Fruit fly (Drosophila melanogaster) whole organism, embryonic: ENCODE results near the gene Sam-S.

Experiments used
- B-H2 ChIP-seq: fragments of 200-800 bp; sonication (Bioruptor generic); optimal IDR thresholded peaks from 2 replicates; lab custom pipeline; 2018; ENCODE audit warnings: missing biosample characterization, mild to moderate bottlenecking, missing genetic modification characterization
- CG11093 ChIP-seq: fragments of 200-800 bp; sonication (Bioruptor generic); IDR thresholded peaks from 3 replicates; pipeline ENCODE4 v1.3.6; 2022; ENCODE audit warnings: missing biosample characterization, missing genetic modification characterization
- CG11723 ChIP-seq: fragments of 200-800 bp; sonication (Bioruptor generic); optimal IDR thresholded peaks from 2 replicates; lab custom pipeline; 2017; ENCODE audit warnings: missing biosample characterization, mild to moderate bottlenecking, missing genetic modification characterization
- CG12236 ChIP-seq: fragments of 200-800 bp; sonication (Bioruptor generic); optimal IDR thresholded peaks from 2 replicates; lab custom pipeline; 2016; ENCODE audit warnings: missing biosample characterization, missing genetic modification characterization
- CG12299 ChIP-seq: fragments of 200-800 bp; sonication (Bioruptor generic); optimal IDR thresholded peaks from 2 replicates; lab custom pipeline; 2018; ENCODE audit warnings: missing biosample characterization, mild to moderate bottlenecking, missing genetic modification characterization
- CG12769 ChIP-seq: fragments of 200-800 bp; sonication (Bioruptor generic); optimal IDR thresholded peaks from 2 replicates; lab custom pipeline; 2019; ENCODE audit warnings: missing biosample characterization, mild to moderate bottlenecking, missing genetic modification characterization, moderate library complexity
- CG13296 ChIP-seq: fragments of 200-800 bp; sonication (Bioruptor generic); optimal IDR thresholded peaks from 3 replicates; lab custom pipeline; 2018; ENCODE audit warnings: missing biosample characterization, mild to moderate bottlenecking, missing genetic modification characterization
- CG15514 ChIP-seq: fragments of 200-800 bp; sonication (Bioruptor generic); optimal IDR thresholded peaks from 3 replicates; lab custom pipeline; 2017; ENCODE audit warnings: missing biosample characterization, missing genetic modification characterization, mild to moderate bottlenecking, moderate library complexity, missing genetic modification reagents
- CG1647 ChIP-seq: fragments of 200-800 bp; sonication (Bioruptor generic); optimal IDR thresholded peaks from 3 replicates; lab custom pipeline; 2016; ENCODE audit warnings: missing biosample characterization, missing genetic modification characterization
- CG16815 ChIP-seq: fragments of 200-800 bp; sonication (Bioruptor generic); optimal IDR thresholded peaks from 3 replicates; lab custom pipeline; 2017; ENCODE audit warnings: missing biosample characterization, mild to moderate bottlenecking, missing genetic modification characterization
- CG17359 ChIP-seq: fragments of 200-800 bp; sonication (Bioruptor generic); optimal IDR thresholded peaks from 3 replicates; lab custom pipeline; 2018; ENCODE audit warnings: missing biosample characterization, mild to moderate bottlenecking, missing genetic modification characterization, moderate library complexity
- CG18011 ChIP-seq: fragments of 200-800 bp; sonication (Bioruptor generic); optimal IDR thresholded peaks from 2 replicates; lab custom pipeline; 2017; ENCODE audit warnings: missing biosample characterization, missing genetic modification characterization, mild to moderate bottlenecking, moderate library complexity, missing genotype
- CG18476 ChIP-seq: fragments of 200-800 bp; sonication (Bioruptor generic); optimal IDR thresholded peaks from 2 replicates; lab custom pipeline; 2016; ENCODE audit warnings: missing biosample characterization, mild to moderate bottlenecking, missing genetic modification characterization
- CG18599 ChIP-seq: fragments of 200-800 bp; sonication (Bioruptor generic); optimal IDR thresholded peaks from 3 replicates; lab custom pipeline; 2017; ENCODE audit warnings: missing biosample characterization, missing genetic modification characterization, mild to moderate bottlenecking, moderate library complexity, missing genetic modification reagents
- CG3163 ChIP-seq: fragments of 200-800 bp; sonication (Bioruptor generic); optimal IDR thresholded peaks from 3 replicates; lab custom pipeline; 2016; ENCODE audit warnings: missing biosample characterization, missing genetic modification characterization
- CG32772 ChIP-seq: fragments of 200-800 bp; sonication (Bioruptor generic); IDR thresholded peaks from 2 replicates; pipeline ENCODE4 v1.3.6; 2022; ENCODE audit warnings: missing biosample characterization, missing genetic modification characterization
- CG5180 ChIP-seq: fragments of 200-800 bp; sonication (Bioruptor generic); optimal IDR thresholded peaks from 3 replicates; lab custom pipeline; 2017; ENCODE audit warnings: missing biosample characterization, missing genetic modification characterization, mild to moderate bottlenecking, moderate library complexity, missing genetic modification reagents
- CG6854 ChIP-seq: fragments of 200-800 bp; sonication (Bioruptor generic); optimal IDR thresholded peaks from 3 replicates; lab custom pipeline; 2017; ENCODE audit warnings: missing biosample characterization, mild to moderate bottlenecking, missing genetic modification characterization
- CG8290 ChIP-seq, 3 experiments: fragments of 200-800 bp; sonication (Bioruptor generic); optimal IDR thresholded peaks; 2 replicates each; lab custom pipeline; 2016 to 2019; ENCODE audit warnings: missing biosample characterization in 3 of 3, missing genetic modification characterization in 3 of 3, mild to moderate bottlenecking in 2 of 3, moderate library complexity in 1 of 3
- Dfd ChIP-seq, 2 experiments: fragments of >200 bp; optimal IDR thresholded peaks; 2 replicates each; lab custom pipeline; 2017; ENCODE audit warnings: missing biosample characterization in 2 of 2, missing genetic modification characterization in 2 of 2
- ERR ChIP-seq: fragments of 200-800 bp; sonication (Bioruptor generic); optimal IDR thresholded peaks from 2 replicates; lab custom pipeline; 2016; ENCODE audit warnings: missing biosample characterization, missing genetic modification characterization
- Fer1 ChIP-seq: fragments of 200-800 bp; sonication (Bioruptor generic); optimal IDR thresholded peaks from 2 replicates; lab custom pipeline; 2017; ENCODE audit warnings: missing biosample characterization, mild to moderate bottlenecking, missing genetic modification characterization
- HLH54F ChIP-seq: fragments of 200-800 bp; sonication (Bioruptor generic); optimal IDR thresholded peaks from 3 replicates; lab custom pipeline; 2016; ENCODE audit warnings: missing biosample characterization, missing genetic modification characterization
- Hey ChIP-seq: fragments of 200-800 bp; sonication (Bioruptor generic); optimal IDR thresholded peaks from 3 replicates; lab custom pipeline; 2018; ENCODE audit warnings: missing biosample characterization, mild to moderate bottlenecking, missing genetic modification characterization
- Max ChIP-seq: fragments of 200-800 bp; sonication (Bioruptor generic); optimal IDR thresholded peaks from 2 replicates; lab custom pipeline; 2016; ENCODE audit warnings: missing biosample characterization, mild to moderate bottlenecking, missing genetic modification characterization
- Med ChIP-seq: fragments of 200-800 bp; sonication (Bioruptor generic); peaks from one replicate; lab custom pipeline; 2016; ENCODE audit warnings: missing biosample characterization, missing genetic modification characterization, mild to moderate bottlenecking, inconsistent platforms, moderate library complexity
- Meics ChIP-seq: fragments of 200-800 bp; sonication (Bioruptor generic); optimal IDR thresholded peaks from 2 replicates; lab custom pipeline; 2017; ENCODE audit warnings: missing biosample characterization, mild to moderate bottlenecking, missing genetic modification characterization
- Oli ChIP-seq: fragments of 200-800 bp; sonication (Bioruptor generic); optimal IDR thresholded peaks from 2 replicates; lab custom pipeline; 2018; ENCODE audit warnings: missing biosample characterization, mild to moderate bottlenecking, missing genetic modification characterization, moderate library complexity
- Pdp1 ChIP-seq, 2 experiments: fragments of 200-800 bp; sonication (Bioruptor generic); optimal IDR thresholded peaks; 3 replicates each; lab custom pipeline; 2016; ENCODE audit warnings: missing biosample characterization in 2 of 2, missing genetic modification characterization in 2 of 2, mild to moderate bottlenecking in 1 of 2, moderate library complexity in 1 of 2
- Sox102F ChIP-seq: fragments of 200-800 bp; sonication (Bioruptor generic); optimal IDR thresholded peaks from 2 replicates; lab custom pipeline; 2018; ENCODE audit warnings: missing biosample characterization, mild to moderate bottlenecking, missing genetic modification characterization, moderate library complexity
- ac ChIP-seq: fragments of 200-800 bp; sonication (Bioruptor generic); optimal IDR thresholded peaks from 3 replicates; lab custom pipeline; 2017; ENCODE audit warnings: missing biosample characterization, mild to moderate bottlenecking, missing genetic modification characterization
- caup ChIP-seq: fragments of 200-800 bp; sonication (Bioruptor generic); optimal IDR thresholded peaks from 3 replicates; lab custom pipeline; 2017; ENCODE audit warnings: missing biosample characterization, mild to moderate bottlenecking, missing genetic modification characterization, moderate library complexity; ENCODE audit not compliant: severe bottlenecking
- ci ChIP-seq: fragments of 200-800 bp; sonication (Bioruptor generic); IDR thresholded peaks from 3 replicates; pipeline ENCODE4 v1.3.6; 2022; ENCODE audit warnings: missing biosample characterization, missing genetic modification characterization
- cwo ChIP-seq: fragments of 200-800 bp; sonication (Bioruptor generic); optimal IDR thresholded peaks from 3 replicates; lab custom pipeline; 2017; ENCODE audit warnings: missing biosample characterization, missing genetic modification characterization, mild to moderate bottlenecking, moderate library complexity, missing genetic modification reagents
- emc ChIP-seq: fragments of 200-800 bp; sonication (Bioruptor generic); optimal IDR thresholded peaks from 2 replicates; lab custom pipeline; 2016; ENCODE audit warnings: missing biosample characterization, missing genetic modification characterization
- exex ChIP-seq: fragments of 200-800 bp; sonication (Bioruptor generic); optimal IDR thresholded peaks from 4 replicates; lab custom pipeline; 2018; ENCODE audit warnings: missing biosample characterization, mild to moderate bottlenecking, missing genetic modification characterization, moderate library complexity
- fd3F ChIP-seq: fragments of 200-800 bp; sonication (Bioruptor generic); optimal IDR thresholded peaks from 2 replicates; lab custom pipeline; 2018; ENCODE audit warnings: missing biosample characterization, mild to moderate bottlenecking, missing genetic modification characterization, moderate library complexity
- fd64A ChIP-seq: fragments of 200-800 bp; sonication (Bioruptor generic); optimal IDR thresholded peaks from 3 replicates; lab custom pipeline; 2018; ENCODE audit warnings: missing biosample characterization, mild to moderate bottlenecking, missing genetic modification characterization
- grau ChIP-seq: fragments of 200-800 bp; optimal IDR thresholded peaks from 3 replicates; lab custom pipeline; 2019; ENCODE audit warnings: missing biosample characterization, mild to moderate bottlenecking, missing genetic modification characterization, moderate library complexity
- grn ChIP-seq: fragments of 200-800 bp; sonication (Bioruptor generic); optimal IDR thresholded peaks from 3 replicates; lab custom pipeline; 2017; ENCODE audit warnings: missing biosample characterization, missing genetic modification characterization
- klu ChIP-seq: fragments of 200-800 bp; sonication (Bioruptor generic); IDR thresholded peaks from 2 replicates; pipeline ENCODE4 v1.3.6; 2022; ENCODE audit warnings: missing biosample characterization, missing genetic modification characterization
- lab ChIP-seq: fragments of 200-800 bp; sonication (Bioruptor generic); optimal IDR thresholded peaks from 3 replicates; lab custom pipeline; 2017; ENCODE audit warnings: missing biosample characterization, missing genetic modification characterization, mild to moderate bottlenecking, moderate library complexity, missing genetic modification reagents
- luna ChIP-seq: fragments of 200-800 bp; sonication (Bioruptor generic); optimal IDR thresholded peaks from 2 replicates; lab custom pipeline; 2016; ENCODE audit warnings: missing biosample characterization, missing genetic modification characterization
- pfk ChIP-seq: fragments of 200-800 bp; sonication (Bioruptor generic); optimal IDR thresholded peaks from 2 replicates; lab custom pipeline; 2018; ENCODE audit warnings: missing biosample characterization, mild to moderate bottlenecking, missing genetic modification characterization, moderate library complexity
- sim ChIP-seq: fragments of 200-800 bp; sonication (Bioruptor generic); IDR thresholded peaks from 2 replicates; pipeline ENCODE4 v1.3.6; 2022; ENCODE audit warnings: missing biosample characterization, missing genetic modification characterization
- sisA ChIP-seq: fragments of 200-800 bp; sonication (Bioruptor generic); IDR thresholded peaks from 2 replicates; pipeline ENCODE4 v1.3.6; 2022; ENCODE audit warnings: missing biosample characterization, missing genetic modification characterization
- sqz ChIP-seq: fragments of 200-800 bp; sonication (Bioruptor generic); optimal IDR thresholded peaks from 3 replicates; lab custom pipeline; 2018; ENCODE audit warnings: missing biosample characterization, mild to moderate bottlenecking, missing genetic modification characterization
- sug ChIP-seq: fragments of 200-800 bp; optimal IDR thresholded peaks from 2 replicates; lab custom pipeline; 2019; ENCODE audit warnings: missing biosample characterization, mild to moderate bottlenecking, missing genetic modification characterization, moderate library complexity
- tgo ChIP-seq: fragments of 200-800 bp; sonication (Bioruptor generic); IDR thresholded peaks from 3 replicates; pipeline ENCODE4 v1.3.6; 2022; ENCODE audit warnings: missing biosample characterization, missing genetic modification characterization
- zen ChIP-seq: fragments of 200-800 bp; sonication (Bioruptor generic); optimal IDR thresholded peaks from 3 replicates; lab custom pipeline; 2018; ENCODE audit warnings: missing biosample characterization, mild to moderate bottlenecking, missing genetic modification characterization, moderate library complexity

Gene Sam-S

dm6 chr2L:139610-140009 is 32.9 kb downstream of the Sam-S start:
- TF ChIP-seq sisA: no peak
- no peak for TF ChIP-seq CG11093
- no peak for TF ChIP-seq CG8290 (GFP tag; optimal IDR thresholded peaks at IDR 0.05; lab: Kevin White, UChicago)
- peak in 1 of 2 experiments; percentile 34 for TF ChIP-seq CG8290 (tag; optimal IDR thresholded peaks at IDR 0.05; lab: Kevin White, UChicago)
- TF ChIP-seq CG32772 (GFP tag; lab: Robert Waterston, UW): no peak
- peak; percentile 72 for TF ChIP-seq exex (tag; lab: Kevin White, UChicago)
- TF ChIP-seq Hey (tag; lab: Kevin White, UChicago): peak; percentile 40
- peak; percentile 59 for TF ChIP-seq Med
- TF ChIP-seq CG16815 (GFP tag; lab: Kevin White, UChicago): no peak
- no peak for TF ChIP-seq CG17359 (tag; lab: Kevin White, UChicago)
- no peak for TF ChIP-seq sqz (GFP tag; lab: Kevin White, UChicago)
- peak; percentile 8 for TF ChIP-seq CG18599 (GFP tag; lab: Kevin White, UChicago)
- peak; percentile 66 for TF ChIP-seq grn
- peak; percentile 18 for TF ChIP-seq CG12769 (tag; lab: Kevin White, UChicago)
- TF ChIP-seq B-H2 (GFP tag; lab: Kevin White, UChicago): no peak
- peak; percentile 23 for TF ChIP-seq CG15514 (GFP tag; lab: Kevin White, UChicago)
- TF ChIP-seq CG3163 (GFP tag; lab: Kevin White, UChicago): no peak
- TF ChIP-seq ERR (GFP tag; lab: Kevin White, UChicago): no peak
- no peak for TF ChIP-seq tgo
- peak; percentile 40 for TF ChIP-seq CG13296 (GFP tag; lab: Kevin White, UChicago)
- no peak for TF ChIP-seq Dfd (GFP tag; optimal IDR thresholded peaks at IDR 0.05; lab: Kevin White, UChicago)
- TF ChIP-seq CG18476 (GFP tag; lab: Kevin White, UChicago): no peak
- TF ChIP-seq CG5180 (GFP tag; lab: Kevin White, UChicago): peak; percentile 52
- peak; percentile 24 for TF ChIP-seq caup
- TF ChIP-seq fd64A: no peak
- TF ChIP-seq sug (tag; lab: Kevin White, UChicago): peak; percentile 94
- TF ChIP-seq cwo (GFP tag; lab: Kevin White, UChicago): peak; percentile 68
- no peak for TF ChIP-seq fd3F (GFP tag; lab: Kevin White, UChicago)
- TF ChIP-seq grau (tag; lab: Kevin White, UChicago): no peak
- no peak for TF ChIP-seq Sox102F (GFP tag; lab: Kevin White, UChicago)
- no peak for TF ChIP-seq ac (GFP tag; lab: Kevin White, UChicago)
- TF ChIP-seq lab (GFP tag; lab: Kevin White, UChicago): peak; percentile 46
- no peak for TF ChIP-seq zen (tag; lab: Kevin White, UChicago)
- peak in 1 of 2 experiments; percentile 82 for TF ChIP-seq Pdp1 (GFP tag; optimal IDR thresholded peaks at IDR 0.05; lab: Kevin White, UChicago)
- TF ChIP-seq CG12236 (GFP tag; lab: Kevin White, UChicago): no peak
- TF ChIP-seq Max: no peak
- TF ChIP-seq Oli (tag; lab: Kevin White, UChicago): no peak
- TF ChIP-seq klu (GFP tag; lab: Robert Waterston, UW): no peak
- no peak for TF ChIP-seq CG11723 (GFP tag; lab: Kevin White, UChicago)
- no peak for TF ChIP-seq emc (GFP tag; lab: Kevin White, UChicago)
- no peak for TF ChIP-seq pfk (GFP tag; lab: Kevin White, UChicago)
- no peak for TF ChIP-seq luna
- TF ChIP-seq sim (GFP tag; lab: Robert Waterston, UW): no peak
- peak; percentile 46; the same call in 1 of the 3 replicates for TF ChIP-seq ci
- TF ChIP-seq HLH54F (GFP tag; lab: Kevin White, UChicago): no peak
- TF ChIP-seq Fer1 (GFP tag; lab: Kevin White, UChicago): peak; percentile 44
- TF ChIP-seq CG6854 (GFP tag; lab: Kevin White, UChicago): no peak
- TF ChIP-seq CG18011: no peak
- TF ChIP-seq CG1647 (GFP tag; lab: Kevin White, UChicago): no peak
- peak; percentile 19 for TF ChIP-seq Meics
- TF ChIP-seq CG12299: no peak
